Worm (Caenorhabditis elegans) whole organism, early embryonic: ENCODE measurements around the gene slc-36.2.

Experiments
- B0310.2 ChIP-seq: sonication (generic microtip); optimal IDR thresholded peaks from 2 replicates; lab custom pipeline; 2016; ENCODE audit warnings: mild to moderate bottlenecking, missing genetic modification characterization, missing compliant biosample characterization
- F13C5.2 ChIP-seq: sonication (generic microtip); optimal IDR thresholded peaks from 2 replicates; lab custom pipeline; 2017; ENCODE audit warnings: mild to moderate bottlenecking, missing genetic modification characterization, inconsistent platforms, missing compliant biosample characterization
- aly-1 ChIP-seq: sonication (generic microtip); optimal IDR thresholded peaks from 2 replicates; lab custom pipeline; 2016; ENCODE audit warnings: missing genetic modification characterization, missing compliant biosample characterization
- ama-1 ChIP-seq: fragments of 150-350 bp; optimal IDR thresholded peaks from 2 replicates; lab custom pipeline; 2014
- ceh-13 ChIP-seq: fragments of 200-800 bp; sonication (Bioruptor generic); optimal IDR thresholded peaks from 2 replicates; lab custom pipeline; 2018; ENCODE audit warnings: mild to moderate bottlenecking, missing genetic modification characterization, missing compliant biosample characterization
- ceh-36 ChIP-seq: sonication (generic microtip); optimal IDR thresholded peaks from 2 replicates; lab custom pipeline; 2016; ENCODE audit warnings: missing genetic modification characterization, inconsistent platforms, missing compliant biosample characterization
- ets-7 ChIP-seq: sonication (generic microtip); optimal IDR thresholded peaks from 2 replicates; lab custom pipeline; 2016; ENCODE audit warnings: missing genotype, missing genetic modification characterization, missing compliant biosample characterization
- flt-1 ChIP-seq: fragments of 200-800 bp; sonication (Bioruptor generic); IDR thresholded peaks from 2 replicates; pipeline ENCODE4 v1.3.6; 2022; ENCODE audit warnings: missing genetic modification characterization, missing compliant biosample characterization
- hmbx-1 ChIP-seq: sonication (generic microtip); optimal IDR thresholded peaks from 2 replicates; lab custom pipeline; 2016; ENCODE audit warnings: mild to moderate bottlenecking, missing genetic modification characterization, missing compliant biosample characterization
- hmg-4 ChIP-seq: fragments of 200-800 bp; sonication (Bioruptor generic); optimal IDR thresholded peaks from 2 replicates; lab custom pipeline; 2018; ENCODE audit warnings: mild to moderate bottlenecking, missing genetic modification characterization, missing compliant biosample characterization
- hnd-1 ChIP-seq: sonication (generic microtip); optimal IDR thresholded peaks from 2 replicates; lab custom pipeline; 2016; ENCODE audit warnings: missing genetic modification characterization, missing compliant biosample characterization
- pes-1 ChIP-seq: fragments of 200-800 bp; sonication (Bioruptor generic); IDR thresholded peaks from 2 replicates; pipeline ENCODE4 v1.3.6; 2022; ENCODE audit warnings: missing genetic modification reagents, missing genetic modification characterization, missing compliant biosample characterization
- scrt-1 ChIP-seq: fragments of 200-800 bp; sonication (Bioruptor generic); IDR thresholded peaks from 2 replicates; pipeline ENCODE4 v1.3.6; 2022; ENCODE audit warnings: missing genetic modification characterization, missing compliant biosample characterization
- sea-1 ChIP-seq: fragments of 200-800 bp; sonication (Bioruptor generic); conservative IDR thresholded peaks from 2 replicates; pipeline ENCODE4 v1.3.6; 2022; ENCODE audit warnings: missing genetic modification characterization, missing compliant biosample characterization
- tbx-11 ChIP-seq: fragments of 200-800 bp; sonication (Bioruptor generic); IDR thresholded peaks from 2 replicates; pipeline ENCODE4 v1.3.6; 2022; ENCODE audit warnings: missing genetic modification characterization, missing compliant biosample characterization
- tbx-37 ChIP-seq: fragments of 200-800 bp; sonication (Bioruptor generic); conservative IDR thresholded peaks from 2 replicates; pipeline ENCODE4 v1.3.6; 2022; ENCODE audit warnings: missing genetic modification reagents, missing genetic modification characterization, missing compliant biosample characterization
- tra-4 ChIP-seq: sonication (generic microtip); optimal IDR thresholded peaks from 2 replicates; lab custom pipeline; 2017; ENCODE audit warnings: missing genetic modification characterization, missing compliant biosample characterization

slc-36.2 gene

ce11 chrII:542416-542815 lies 20.0 kb downstream of the slc-36.2 start:
- no peak for TF ChIP-seq hnd-1 (tag; lab: Kevin White, UChicago)
- TF ChIP-seq ets-7 (tag; lab: Kevin White, UChicago): no peak
- TF ChIP-seq tra-4 (tag; lab: Kevin White, UChicago): no peak
- no peak for TF ChIP-seq B0310.2 (tag; lab: Kevin White, UChicago)
- TF ChIP-seq F13C5.2 (tag; lab: Kevin White, UChicago): no peak
- TF ChIP-seq ceh-36: no peak
- no peak for TF ChIP-seq ama-1 (lab: Kevin White, UChicago)
- no peak for TF ChIP-seq hmbx-1 (tag; lab: Kevin White, UChicago)
- no peak for TF ChIP-seq flt-1 (GFP tag; lab: Robert Waterston, UW)
- TF ChIP-seq hmg-4 (GFP tag; lab: Kevin White, UChicago): no peak
- TF ChIP-seq pes-1: no peak
- no peak for TF ChIP-seq scrt-1 (GFP tag; lab: Robert Waterston, UW)
- no peak for TF ChIP-seq sea-1 (GFP tag; lab: Robert Waterston, UW)
- no peak for TF ChIP-seq ceh-13
- no peak for TF ChIP-seq tbx-11
- TF ChIP-seq tbx-37 (GFP tag; lab: Robert Waterston, UW): no peak
- TF ChIP-seq aly-1: no peak

- TF ChIP-seq pes-1 (no peak), tbx-11 (no peak), scrt-1 (GFP tag; lab: Robert Waterston, UW) (no peak), aly-1 (no peak), ceh-36 (no peak), ets-7 (tag; lab: Kevin White, UChicago) (no peak), tbx-37 (GFP tag; lab: Robert Waterston, UW) (no peak), B0310.2 (tag; lab: Kevin White, UChicago) (no peak), F13C5.2 (tag; lab: Kevin White, UChicago) (no peak), flt-1 (GFP tag; lab: Robert Waterston, UW) (no peak), sea-1 (GFP tag; lab: Robert Waterston, UW) (no peak), ama-1 (lab: Kevin White, UChicago) (no peak), hnd-1 (tag; lab: Kevin White, UChicago) (no peak), hmbx-1 (tag; lab: Kevin White, UChicago) (no peak), tra-4 (tag; lab: Kevin White, UChicago) (no peak), hmg-4 (GFP tag; lab: Kevin White, UChicago) (no peak), ceh-13 (no peak)
Observed at ce11 chrII:546405-546804, 24.0 kb downstream of the slc-36.2 start, which contains the start of gene mlt-10. Gene mlt-10, plus strand, starts transcription at chrII:546705.

ce11 chrII:549501-549900 lies 27.1 kb downstream of the slc-36.2 start:
- no peak for TF ChIP-seq flt-1 (GFP tag; lab: Robert Waterston, UW)
- no peak for TF ChIP-seq hmbx-1 (tag; lab: Kevin White, UChicago)
- no peak for TF ChIP-seq pes-1
- TF ChIP-seq tra-4 (tag; lab: Kevin White, UChicago): no peak
- no peak for TF ChIP-seq ama-1 (lab: Kevin White, UChicago)
- no peak for TF ChIP-seq ceh-13
- TF ChIP-seq ceh-36: no peak

- TF ChIP-seq hmbx-1 (tag; lab: Kevin White, UChicago): no peak
- no peak for TF ChIP-seq scrt-1 (GFP tag; lab: Robert Waterston, UW)
- TF ChIP-seq hmg-4 (GFP tag; lab: Kevin White, UChicago): no peak
- no peak for TF ChIP-seq ceh-13
- TF ChIP-seq aly-1: peak; percentile 43
- TF ChIP-seq tra-4 (tag; lab: Kevin White, UChicago): no peak
Observed at ce11 chrII:551245-551904, 29.0 kb downstream of the slc-36.2 start, which contains the start of gene lips-7. Gene lips-7, plus strand, starts transcription at chrII:551854.

- no peak for TF ChIP-seq B0310.2 (tag; lab: Kevin White, UChicago)
- no peak for TF ChIP-seq ceh-36
Observed at ce11 chrII:555371-555770, 33.0 kb downstream of the slc-36.2 start.

- TF ChIP-seq flt-1 (GFP tag; lab: Robert Waterston, UW): no peak
- no peak for TF ChIP-seq aly-1
- TF ChIP-seq tra-4 (tag; lab: Kevin White, UChicago): no peak
- TF ChIP-seq ceh-13: no peak
- TF ChIP-seq tbx-37 (GFP tag; lab: Robert Waterston, UW): no peak
- TF ChIP-seq tbx-11: no peak
- no peak for TF ChIP-seq pes-1
- no peak for TF ChIP-seq hnd-1 (tag; lab: Kevin White, UChicago)
- no peak for TF ChIP-seq F13C5.2 (tag; lab: Kevin White, UChicago)
- no peak for TF ChIP-seq B0310.2 (tag; lab: Kevin White, UChicago)
- TF ChIP-seq sea-1 (GFP tag; lab: Robert Waterston, UW): no peak
- no peak for TF ChIP-seq ama-1 (lab: Kevin White, UChicago)
- TF ChIP-seq hmbx-1 (tag; lab: Kevin White, UChicago): no peak
Observed at ce11 chrII:556185-556584, 33.8 kb downstream of the slc-36.2 start, which contains the start of the genes C09E8.1 and C09E8.6. Gene C09E8.1, plus strand, starts transcription at chrII:556485. Gene C09E8.6, plus strand, starts transcription at chrII:556497.

ce11 chrII:568776-569175 lies 46.4 kb downstream of the slc-36.2 start, which contains the start of gene W08F4.5:
Gene W08F4.5, minus strand, starts transcription at chrII:568876.
- TF ChIP-seq hmg-4 (GFP tag; lab: Kevin White, UChicago): no peak

- TF ChIP-seq scrt-1 (GFP tag; lab: Robert Waterston, UW): no peak
- TF ChIP-seq pes-1: no peak
- no peak for TF ChIP-seq tbx-37 (GFP tag; lab: Robert Waterston, UW)
Observed at ce11 chrII:572010-572409, 49.6 kb downstream of the slc-36.2 start, which contains the start of gene mlt-8. Gene mlt-8, minus strand, starts transcription at chrII:572110.
